Worm (Caenorhabditis elegans) whole organism, early embryonic: ENCODE results near the gene ZC196.3.

ENCODE experiments used
- F13C5.2 ChIP-seq: sonication (generic microtip); optimal IDR thresholded peaks from 2 replicates; lab custom pipeline; 2017; ENCODE audit warnings: mild to moderate bottlenecking, missing genetic modification characterization, inconsistent platforms, missing compliant biosample characterization
- aly-1 ChIP-seq: sonication (generic microtip); optimal IDR thresholded peaks from 2 replicates; lab custom pipeline; 2016; ENCODE audit warnings: missing genetic modification characterization, missing compliant biosample characterization
- ama-1 ChIP-seq: fragments of 150-350 bp; optimal IDR thresholded peaks from 2 replicates; lab custom pipeline; 2014
- ceh-13 ChIP-seq: fragments of 200-800 bp; sonication (Bioruptor generic); optimal IDR thresholded peaks from 2 replicates; lab custom pipeline; 2018; ENCODE audit warnings: mild to moderate bottlenecking, missing genetic modification characterization, missing compliant biosample characterization
- flt-1 ChIP-seq: fragments of 200-800 bp; sonication (Bioruptor generic); IDR thresholded peaks from 2 replicates; pipeline ENCODE4 v1.3.6; 2022; ENCODE audit warnings: missing genetic modification characterization, missing compliant biosample characterization
- hnd-1 ChIP-seq: sonication (generic microtip); optimal IDR thresholded peaks from 2 replicates; lab custom pipeline; 2016; ENCODE audit warnings: missing genetic modification characterization, missing compliant biosample characterization

DNA sequence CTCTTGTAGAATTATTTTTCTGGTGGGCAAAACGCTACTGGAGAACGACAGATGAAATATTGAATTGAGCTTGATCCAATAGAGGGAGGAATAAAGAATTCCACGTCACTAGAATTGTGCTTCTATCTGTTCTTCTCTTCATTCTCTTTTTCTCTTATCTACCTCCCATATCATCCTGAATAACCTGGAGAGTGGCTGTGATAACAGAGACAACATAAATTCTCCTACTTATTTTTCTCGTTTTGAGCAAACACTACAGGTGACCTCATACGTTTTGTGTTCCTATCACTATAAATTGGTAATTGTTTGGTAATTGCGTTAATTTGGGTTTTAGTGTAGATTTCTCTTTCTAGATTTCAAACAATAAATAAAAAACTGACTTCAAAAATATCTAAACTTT is 44.7 kb downstream of the ZC196.3 start:
- TF ChIP-seq flt-1 (GFP tag; lab: Robert Waterston, UW) (no peak), ama-1 (lab: Kevin White, UChicago) (no peak), hnd-1 (tag; lab: Kevin White, UChicago) (no peak), aly-1 (tag; lab: Kevin White, UChicago) (no peak), ceh-13 (GFP tag; lab: Kevin White, UChicago) (no peak), F13C5.2 (tag; lab: Kevin White, UChicago) (no peak)
